Fruit fly (Drosophila melanogaster) whole organism, prepupa: ENCODE results near the gene CG13359.

Experiments used
- CG10669 ChIP-seq: fragments of 200-800 bp; sonication (Bioruptor generic); optimal IDR thresholded peaks from 3 replicates; lab custom pipeline; 2018; ENCODE audit warnings: missing biosample characterization, mild to moderate bottlenecking, missing genetic modification characterization, moderate library complexity
- CG11902 ChIP-seq: fragments of 200-800 bp; sonication (Bioruptor generic); optimal IDR thresholded peaks from 3 replicates; lab custom pipeline; 2016; ENCODE audit warnings: missing biosample characterization, missing genetic modification characterization
- CG16779 ChIP-seq: fragments of 200-800 bp; sonication (Bioruptor generic); optimal IDR thresholded peaks from 3 replicates; lab custom pipeline; 2017; ENCODE audit warnings: missing biosample characterization, mild to moderate bottlenecking, missing genetic modification characterization
- CG32006 ChIP-seq: fragments of 200-800 bp; sonication (Bioruptor generic); optimal IDR thresholded peaks from 3 replicates; lab custom pipeline; 2017; ENCODE audit warnings: missing biosample characterization, mild to moderate bottlenecking, missing genetic modification characterization
- CG3919 ChIP-seq: fragments of 200-800 bp; sonication (Bioruptor generic); optimal IDR thresholded peaks from 3 replicates; lab custom pipeline; 2016; ENCODE audit warnings: missing biosample characterization, missing genetic modification characterization
- CG6276 ChIP-seq: fragments of 200-800 bp; sonication (Bioruptor generic); optimal IDR thresholded peaks from 2 replicates; lab custom pipeline; 2017; ENCODE audit warnings: missing biosample characterization, mild to moderate bottlenecking, missing genetic modification characterization
- CG6792 ChIP-seq: fragments of 200-800 bp; sonication (Bioruptor generic); optimal IDR thresholded peaks from 3 replicates; lab custom pipeline; 2016; ENCODE audit warnings: missing biosample characterization, missing genetic modification characterization
- CG6854 ChIP-seq: fragments of 200-800 bp; sonication (Bioruptor generic); optimal IDR thresholded peaks from 2 replicates; lab custom pipeline; 2017; ENCODE audit warnings: missing biosample characterization, mild to moderate bottlenecking, missing genetic modification characterization
- CG8119 ChIP-seq: fragments of 200-800 bp; sonication (Bioruptor generic); IDR thresholded peaks from 3 replicates; pipeline ENCODE4 v1.3.6; 2022; ENCODE audit warnings: missing biosample characterization, missing genetic modification characterization
- CG8319 ChIP-seq: fragments of 200-800 bp; sonication (Bioruptor generic); optimal IDR thresholded peaks from 3 replicates; lab custom pipeline; 2016; ENCODE audit warnings: missing biosample characterization, missing genetic modification characterization
- Eip75B ChIP-seq: fragments of 200-800 bp; sonication (Bioruptor generic); optimal IDR thresholded peaks from 3 replicates; lab custom pipeline; 2016; ENCODE audit warnings: missing biosample characterization, missing genetic modification characterization
- Hr38 ChIP-seq: sonication (Bioruptor generic); optimal IDR thresholded peaks from 2 replicates; lab custom pipeline; 2016; ENCODE audit warnings: missing biosample characterization, missing genetic modification characterization
- Hr39 ChIP-seq: fragments of 200-800 bp; sonication (Bioruptor generic); optimal IDR thresholded peaks from 2 replicates; lab custom pipeline; 2016; ENCODE audit warnings: missing biosample characterization, missing genetic modification characterization
- Lpt ChIP-seq: fragments of 200-800 bp; sonication (Bioruptor generic); optimal IDR thresholded peaks from 3 replicates; lab custom pipeline; 2016; ENCODE audit warnings: missing biosample characterization, missing genetic modification characterization
- achi ChIP-seq: fragments of 200-800 bp; sonication (Bioruptor generic); optimal IDR thresholded peaks from 3 replicates; lab custom pipeline; 2016; ENCODE audit warnings: missing biosample characterization, missing genetic modification characterization
- acj6 ChIP-seq: fragments of 200-800 bp; sonication (Bioruptor generic); optimal IDR thresholded peaks from 3 replicates; lab custom pipeline; 2016; ENCODE audit warnings: missing biosample characterization, missing genetic modification characterization
- dac ChIP-seq: fragments of 200-800 bp; sonication (Bioruptor generic); optimal IDR thresholded peaks from 2 replicates; lab custom pipeline; 2017; ENCODE audit warnings: missing biosample characterization, mild to moderate bottlenecking, missing genetic modification characterization
- eg ChIP-seq: fragments of 200-800 bp; sonication (Bioruptor generic); IDR thresholded peaks from 3 replicates; pipeline ENCODE4 v1.3.6; 2022; ENCODE audit warnings: missing biosample characterization, missing genetic modification characterization
- esn ChIP-seq: fragments of 200-800 bp; sonication (Bioruptor generic); optimal IDR thresholded peaks from 2 replicates; lab custom pipeline; 2016; ENCODE audit warnings: missing biosample characterization, mild to moderate bottlenecking, missing genetic modification characterization, moderate library complexity
- net ChIP-seq: fragments of 200-800 bp; sonication (Bioruptor generic); optimal IDR thresholded peaks from 3 replicates; lab custom pipeline; 2016; ENCODE audit warnings: missing biosample characterization, missing genetic modification characterization
- vri ChIP-seq: fragments of 200-800 bp; sonication (Bioruptor generic); optimal IDR thresholded peaks from 3 replicates; lab custom pipeline; 2016; ENCODE audit warnings: missing biosample characterization, mild to moderate bottlenecking, missing genetic modification characterization

The CG13359 gene

dm6 chrX:755642-756332 lies 47.5 kb downstream of the CG13359 start (continued):
- TF ChIP-seq CG16779 (tag; lab: Kevin White, UChicago): peak; percentile 78
- TF ChIP-seq CG6854 (GFP tag; lab: Kevin White, UChicago): no peak
- peak; percentile 48 for TF ChIP-seq CG8319 (GFP tag; lab: Kevin White, UChicago)
- peak; percentile 92 for TF ChIP-seq CG8119 (GFP tag; lab: Robert Waterston, UW)
- TF ChIP-seq esn (GFP tag; lab: Kevin White, UChicago): peak; percentile 83
- TF ChIP-seq CG3919: peak; percentile 88
- peak; percentile 74 for TF ChIP-seq dac (GFP tag; lab: Kevin White, UChicago)
- TF ChIP-seq achi (GFP tag; lab: Kevin White, UChicago): peak; percentile 82
- TF ChIP-seq CG6276 (GFP tag; lab: Kevin White, UChicago): peak; percentile 91

- no peak for TF ChIP-seq CG6854 (GFP tag; lab: Kevin White, UChicago)
- no peak for TF ChIP-seq Hr39 (GFP tag; lab: Kevin White, UChicago)
- TF ChIP-seq eg (GFP tag; lab: Robert Waterston, UW): no peak
- no peak for TF ChIP-seq CG32006 (GFP tag; lab: Kevin White, UChicago)
- TF ChIP-seq CG16779 (tag; lab: Kevin White, UChicago): no peak
- TF ChIP-seq Hr38: no peak
- no peak for TF ChIP-seq Eip75B (GFP tag; lab: Kevin White, UChicago)
- no peak for TF ChIP-seq CG6792 (GFP tag; lab: Kevin White, UChicago)
- no peak for TF ChIP-seq Lpt (GFP tag; lab: Kevin White, UChicago)
- no peak for TF ChIP-seq CG8119 (GFP tag; lab: Robert Waterston, UW)
- TF ChIP-seq acj6 (GFP tag; lab: Kevin White, UChicago): no peak
- no peak for TF ChIP-seq net
- no peak for TF ChIP-seq vri
- TF ChIP-seq CG10669 (GFP tag; lab: Kevin White, UChicago): no peak
- TF ChIP-seq dac (GFP tag; lab: Kevin White, UChicago): no peak
- TF ChIP-seq CG11902 (GFP tag; lab: Kevin White, UChicago): no peak
Measured at dm6 chrX:753553-753952, 49.7 kb downstream of the CG13359 start, which contains the start of gene CG13361. TSS of gene CG13361 (minus strand) at chrX:753653.
